Fruit fly (Drosophila melanogaster): ENCODE results near the gene gw.

The gw gene

DNA sequence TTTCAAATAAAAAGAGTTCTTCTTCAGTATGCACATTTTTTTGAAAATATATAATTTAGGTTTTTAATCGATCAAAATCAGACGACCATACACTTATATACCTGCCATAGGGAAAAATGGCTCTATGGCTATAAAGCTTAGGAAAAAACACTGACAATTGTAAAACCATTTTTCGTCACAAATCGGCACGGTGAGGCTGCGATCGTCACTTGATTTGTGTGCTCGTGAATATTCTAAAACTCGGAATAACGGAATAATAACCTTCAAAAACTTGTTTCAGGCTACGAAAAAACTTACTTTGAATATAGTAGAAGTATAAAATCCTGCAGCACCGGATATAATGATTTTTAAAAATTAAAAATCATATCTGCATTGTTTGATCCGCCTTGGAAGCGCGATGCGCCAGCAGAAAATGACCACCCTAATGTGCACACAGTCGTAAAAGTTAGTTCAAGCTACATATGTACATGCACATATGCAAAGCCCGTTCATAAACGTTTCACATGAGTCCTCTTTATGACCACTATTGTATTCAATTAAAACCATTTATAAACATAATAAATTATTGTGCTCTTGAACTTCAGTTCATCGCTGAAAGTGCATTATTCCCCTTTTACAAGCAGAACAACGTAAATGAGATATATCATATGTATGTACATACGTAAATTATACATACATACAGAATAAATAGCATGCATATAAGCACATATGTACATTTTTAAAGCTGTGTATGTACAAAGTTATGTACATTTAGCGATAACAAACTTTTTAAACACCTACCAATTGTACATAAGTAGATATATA lies 34.7 kb upstream of the gw start:
- TF ChIP-seq foxo (GFP tag; optimal IDR thresholded peaks at IDR 0.05): no peak
- no peak for TF ChIP-seq GATAd (GFP tag; optimal IDR thresholded peaks at IDR 0.05)
- peak; percentile 5 for TF ChIP-seq brk (GFP tag; optimal IDR thresholded peaks at IDR 0.05)
- TF ChIP-seq dsf (GFP tag; optimal IDR thresholded peaks at IDR 0.05; ENCODE audit: borderline replicate concordance): no peak
- no peak for TF ChIP-seq CG9705 (GFP tag; optimal IDR thresholded peaks at IDR 0.05)
- no peak for TF ChIP-seq Abd-B (GFP tag; optimal IDR thresholded peaks at IDR 0.05)
- no peak for TF ChIP-seq Vsx2 (GFP tag; optimal IDR thresholded peaks at IDR 0.05; ENCODE audit: partially characterized antibody)
- TF ChIP-seq Dfd (GFP tag; optimal IDR thresholded peaks at IDR 0.05): no peak
- no peak for TF ChIP-seq Hr78 (GFP tag; optimal IDR thresholded peaks at IDR 0.05)
- TF ChIP-seq sage (GFP tag; optimal IDR thresholded peaks at IDR 0.05): no peak
- peak; percentile 9 for TF ChIP-seq Hnf4 (GFP tag; optimal IDR thresholded peaks at IDR 0.05)
- no peak for TF ChIP-seq OdsH (GFP tag; optimal IDR thresholded peaks at IDR 0.05)
- peak; percentile 76 for TF ChIP-seq ey (GFP tag; optimal IDR thresholded peaks at IDR 0.05)
- no peak for TF ChIP-seq Dif (GFP tag; optimal IDR thresholded peaks at IDR 0.05; ENCODE audit: partially characterized antibody)
- no peak for TF ChIP-seq Hr83 (GFP tag; optimal IDR thresholded peaks at IDR 0.05; ENCODE audit: poor library complexity, severe bottlenecking)
- peak; percentile 36 for TF ChIP-seq tai (GFP tag; optimal IDR thresholded peaks at IDR 0.05)
- no peak for TF ChIP-seq CG32264 (GFP tag; optimal IDR thresholded peaks at IDR 0.05)
- TF ChIP-seq psq (GFP tag; optimal IDR thresholded peaks at IDR 0.05): no peak
- TF ChIP-seq br (GFP tag; optimal IDR thresholded peaks at IDR 0.05): no peak
- TF ChIP-seq HLH106 (tag; optimal IDR thresholded peaks at IDR 0.05): no peak
- TF ChIP-seq jim (GFP tag; optimal IDR thresholded peaks at IDR 0.05): no peak
- TF ChIP-seq Sp1 (GFP tag; optimal IDR thresholded peaks at IDR 0.05): no peak
- no peak for TF ChIP-seq pan (optimal IDR thresholded peaks at IDR 0.05)
- no peak for TF ChIP-seq lola (GFP tag; optimal IDR thresholded peaks at IDR 0.05)
- no peak for TF ChIP-seq Jra (GFP tag; optimal IDR thresholded peaks at IDR 0.05)
- peak; percentile 14 for TF ChIP-seq Rel (GFP tag; optimal IDR thresholded peaks at IDR 0.05)
- TF ChIP-seq Rel (tag; optimal IDR thresholded peaks at IDR 0.05): no peak
- peak; percentile 86 for TF ChIP-seq woc (GFP tag; optimal IDR thresholded peaks at IDR 0.05)
- no peak for TF ChIP-seq usp (GFP tag; optimal IDR thresholded peaks at IDR 0.05)
- TF ChIP-seq sv (GFP tag; optimal IDR thresholded peaks at IDR 0.05): peak; percentile 19
- TF ChIP-seq h (GFP tag; optimal IDR thresholded peaks at IDR 0.05): no peak
- peak; percentile 34 for TF ChIP-seq fru (GFP tag; optimal IDR thresholded peaks at IDR 0.05)
- TF ChIP-seq N (GFP tag; optimal IDR thresholded peaks at IDR 0.05): no peak
- TF ChIP-seq CrebA (GFP tag; optimal IDR thresholded peaks at IDR 0.05; ENCODE audit: borderline replicate concordance): peak; percentile 43
- no peak for TF ChIP-seq Myc (optimal IDR thresholded peaks at IDR 0.05)
- no peak for TF ChIP-seq dl (GFP tag; optimal IDR thresholded peaks at IDR 0.05; ENCODE audit: insufficient read depth in 1 of 2, partially characterized antibody in 2 of 2)
- TF ChIP-seq rgr (GFP tag; optimal IDR thresholded peaks at IDR 0.05): no peak
- no peak for TF ChIP-seq dmrt93B (GFP tag; optimal IDR thresholded peaks at IDR 0.05)
- no peak for TF ChIP-seq Mio (GFP tag; optimal IDR thresholded peaks at IDR 0.05)

DNA sequence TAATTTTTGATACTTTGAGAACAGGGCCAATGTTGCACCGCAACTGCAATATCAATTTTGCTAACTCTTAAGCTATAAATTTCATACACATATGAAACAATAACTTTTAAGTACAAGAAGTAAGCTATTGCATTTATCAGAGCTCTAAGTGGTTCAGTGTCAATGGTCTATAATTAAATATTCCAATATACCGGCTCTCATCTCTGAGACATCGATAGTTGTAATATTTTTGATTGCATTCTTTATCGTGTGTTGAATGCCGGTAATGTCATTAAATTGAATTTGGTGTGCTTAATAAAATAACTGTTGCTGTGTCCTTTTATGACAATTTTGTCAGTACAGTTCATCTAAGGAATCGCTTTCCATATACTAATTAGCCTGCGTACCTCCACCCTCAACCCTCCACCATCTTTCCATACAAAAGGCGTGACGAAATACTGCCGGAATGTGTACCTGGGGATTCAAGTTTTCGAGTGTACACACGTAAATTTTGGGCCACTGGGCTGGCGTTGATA lies 10.6 kb upstream of the gw start, which contains the start of gene CG11360:
CG11360 (plus strand) TSS at position 238 of the 515 bp plus-strand sequence.
- TF ChIP-seq psq (GFP tag; optimal IDR thresholded peaks at IDR 0.05) (no peak), foxo (GFP tag; optimal IDR thresholded peaks at IDR 0.05) (no peak), Hr78 (GFP tag; optimal IDR thresholded peaks at IDR 0.05) (peak; percentile 76), Jra (GFP tag; optimal IDR thresholded peaks at IDR 0.05) (peak; percentile 8), tai (GFP tag; optimal IDR thresholded peaks at IDR 0.05) (peak; percentile 42), woc (GFP tag; optimal IDR thresholded peaks at IDR 0.05) (peak; percentile 81), dl (GFP tag; optimal IDR thresholded peaks at IDR 0.05; ENCODE audit: insufficient read depth in 1 of 2, partially characterized antibody in 2 of 2) (no peak), N (GFP tag; optimal IDR thresholded peaks at IDR 0.05) (peak; percentile 96), dsf (GFP tag; optimal IDR thresholded peaks at IDR 0.05; ENCODE audit: borderline replicate concordance) (no peak), Myc (optimal IDR thresholded peaks at IDR 0.05) (peak; percentile 4), ey (GFP tag; optimal IDR thresholded peaks at IDR 0.05) (peak; percentile 19), sv (GFP tag; optimal IDR thresholded peaks at IDR 0.05) (no peak), Hr83 (GFP tag; optimal IDR thresholded peaks at IDR 0.05; ENCODE audit: poor library complexity, severe bottlenecking) (peak; percentile 11)
